Worm (Caenorhabditis elegans): ENCODE results near the gene ZC412.10.

DNA sequence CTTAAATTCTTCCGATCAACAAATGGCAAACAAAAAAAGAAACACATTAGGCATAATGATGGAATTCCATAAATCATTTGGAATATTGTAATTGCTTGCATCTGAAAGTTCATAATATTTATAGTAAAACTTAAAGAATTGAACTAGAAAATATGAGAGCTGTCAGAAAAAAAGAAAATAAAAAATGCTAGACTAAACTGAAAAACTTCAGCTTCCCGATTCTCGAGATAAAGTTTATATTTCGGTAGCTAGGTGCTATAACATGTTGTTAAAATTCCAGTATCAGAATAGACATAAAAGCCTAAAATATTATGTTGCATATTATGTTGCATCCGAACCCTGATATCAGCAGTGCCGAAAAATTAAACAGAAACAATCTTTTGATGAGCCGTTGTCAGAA lies 47.5 kb upstream of the ZC412.10 start, which contains the start of gene srg-54:
- TF ChIP-seq ets-4 (GFP tag; optimal IDR thresholded peaks at IDR 0.05) (no peak), B0261.1 (tag; optimal IDR thresholded peaks at IDR 0.05) (no peak), unc-62 (GFP tag; optimal IDR thresholded peaks at IDR 0.05) (no peak), mel-28 (tag; optimal IDR thresholded peaks at IDR 0.05; ENCODE audit: borderline replicate concordance) (no peak), F39B2.1 (GFP tag; IDR thresholded peaks at IDR 0.05) (no peak), zfh-2 (GFP tag; conservative IDR thresholded peaks at IDR 0.05) (no peak), cebp-2 (GFP tag; IDR thresholded peaks at IDR 0.05) (no peak), F22D6.2 (tag; optimal IDR thresholded peaks at IDR 0.05) (no peak), ztf-26 (tag; optimal IDR thresholded peaks at IDR 0.05) (no peak), egl-18 (GFP tag; IDR thresholded peaks at IDR 0.05) (no peak), F57A8.1 (GFP tag; optimal IDR thresholded peaks at IDR 0.05) (no peak), efl-1 (GFP tag; optimal IDR thresholded peaks at IDR 0.05) (no peak), lir-1 (GFP tag; conservative IDR thresholded peaks at IDR 0.05) (no peak)
